Fruit fly (Drosophila melanogaster) whole organism, embryonic: ENCODE measurements around the gene Rbp6.

Experiments used
- Ada2b ChIP-seq: fragments of 200-800 bp; sonication (Bioruptor generic); IDR thresholded peaks from 2 replicates; pipeline ENCODE4 v1.3.6; 2022; ENCODE audit warnings: missing biosample characterization, missing genetic modification characterization
- Atf-2 ChIP-seq: fragments of 200-800 bp; sonication (Bioruptor generic); optimal IDR thresholded peaks from 2 replicates; lab custom pipeline; 2016; ENCODE audit warnings: missing biosample characterization, missing genetic modification characterization
- Atf3 ChIP-seq: fragments of 200-800 bp; sonication (Bioruptor generic); optimal IDR thresholded peaks from 3 replicates; lab custom pipeline; 2016; ENCODE audit warnings: missing biosample characterization, missing genetic modification characterization
- CG10462 ChIP-seq: fragments of 200-800 bp; sonication (Bioruptor generic); optimal IDR thresholded peaks from 2 replicates; lab custom pipeline; 2016; ENCODE audit warnings: missing biosample characterization, missing genetic modification characterization
- CG10565 ChIP-seq: fragments of 200-800 bp; sonication (Bioruptor generic); optimal IDR thresholded peaks from 3 replicates; lab custom pipeline; 2016; ENCODE audit warnings: missing biosample characterization, mild to moderate bottlenecking, missing genetic modification characterization
- CG11085 ChIP-seq: fragments of 200-800 bp; sonication (Bioruptor generic); IDR thresholded peaks from 2 replicates; pipeline ENCODE4 v1.3.6; 2022; ENCODE audit warnings: missing biosample characterization, missing genetic modification characterization
- CG12236 ChIP-seq: fragments of 200-800 bp; sonication (Bioruptor generic); optimal IDR thresholded peaks from 2 replicates; lab custom pipeline; 2016; ENCODE audit warnings: missing biosample characterization, missing genetic modification characterization
- CG13775 ChIP-seq: fragments of 200-800 bp; sonication (Bioruptor generic); optimal IDR thresholded peaks from 3 replicates; lab custom pipeline; 2017; ENCODE audit warnings: missing biosample characterization, mild to moderate bottlenecking, missing genetic modification characterization
- CG14860 ChIP-seq: fragments of 200-800 bp; sonication (Bioruptor generic); IDR thresholded peaks from 3 replicates; pipeline ENCODE4 v1.3.6; 2022; ENCODE audit warnings: missing biosample characterization, missing genetic modification characterization; ENCODE audit not compliant: partially characterized antibody
- CG15696 ChIP-seq: fragments of 200-800 bp; sonication (Bioruptor generic); optimal IDR thresholded peaks from 2 replicates; lab custom pipeline; 2019; ENCODE audit warnings: missing biosample characterization, mild to moderate bottlenecking, missing genetic modification characterization, moderate library complexity
- CG17186 ChIP-seq: fragments of 200-800 bp; sonication (Bioruptor generic); optimal IDR thresholded peaks from 3 replicates; lab custom pipeline; 2017; ENCODE audit warnings: missing biosample characterization, missing genetic modification reagents, missing genetic modification characterization
- CG17802 ChIP-seq: fragments of 200-800 bp; sonication (Bioruptor generic); optimal IDR thresholded peaks from 2 replicates; lab custom pipeline; 2018; ENCODE audit warnings: missing biosample characterization, mild to moderate bottlenecking, missing genetic modification characterization, moderate library complexity
- CG17912 ChIP-seq: fragments of 200-800 bp; sonication (Bioruptor generic); optimal IDR thresholded peaks from 2 replicates; lab custom pipeline; 2018; ENCODE audit warnings: missing biosample characterization, mild to moderate bottlenecking, missing genetic modification characterization
- CG18011 ChIP-seq: fragments of 200-800 bp; sonication (Bioruptor generic); optimal IDR thresholded peaks from 2 replicates; lab custom pipeline; 2017; ENCODE audit warnings: missing biosample characterization, missing genetic modification characterization, mild to moderate bottlenecking, moderate library complexity, missing genotype
- CG18764 ChIP-seq: fragments of 200-800 bp; sonication (Bioruptor generic); optimal IDR thresholded peaks from 3 replicates; lab custom pipeline; 2016; ENCODE audit warnings: missing biosample characterization, missing genetic modification characterization
- CG2889 ChIP-seq: fragments of 200-800 bp; sonication (Bioruptor generic); IDR thresholded peaks from 3 replicates; pipeline ENCODE4 v1.3.6; 2022; ENCODE audit warnings: missing biosample characterization, missing genetic modification characterization
- CG32772 ChIP-seq: fragments of 200-800 bp; sonication (Bioruptor generic); IDR thresholded peaks from 2 replicates; pipeline ENCODE4 v1.3.6; 2022; ENCODE audit warnings: missing biosample characterization, missing genetic modification characterization
- CG4328 ChIP-seq: fragments of 200-800 bp; sonication (Bioruptor generic); optimal IDR thresholded peaks from 3 replicates; lab custom pipeline; 2017; ENCODE audit warnings: missing biosample characterization, missing genetic modification reagents, missing genetic modification characterization
- CG5180 ChIP-seq: fragments of 200-800 bp; sonication (Bioruptor generic); optimal IDR thresholded peaks from 3 replicates; lab custom pipeline; 2017; ENCODE audit warnings: missing biosample characterization, missing genetic modification characterization, mild to moderate bottlenecking, moderate library complexity, missing genetic modification reagents
- CG8089 ChIP-seq: fragments of 200-800 bp; sonication (Bioruptor generic); optimal IDR thresholded peaks from 3 replicates; lab custom pipeline; 2016; ENCODE audit warnings: missing biosample characterization, missing genetic modification characterization
- CG9797 ChIP-seq: fragments of 200-800 bp; sonication (Bioruptor generic); optimal IDR thresholded peaks from 3 replicates; lab custom pipeline; 2018; ENCODE audit warnings: missing biosample characterization, mild to moderate bottlenecking, missing genetic modification characterization
- Deaf1 ChIP-seq: fragments of 200-800 bp; optimal IDR thresholded peaks from 3 replicates; lab custom pipeline; 2019; ENCODE audit warnings: missing biosample characterization, mild to moderate bottlenecking, missing genetic modification characterization, moderate library complexity
- Dll ChIP-seq: fragments of 200-800 bp; sonication (Bioruptor generic); IDR thresholded peaks from 4 replicates; pipeline ENCODE4 v1.3.6; 2022; ENCODE audit warnings: missing biosample characterization, missing genetic modification characterization; ENCODE audit not compliant: partially characterized antibody
- H2.0 ChIP-seq: fragments of 200-800 bp; sonication (Bioruptor generic); IDR thresholded peaks from 2 replicates; pipeline ENCODE4 v1.3.6; 2022; ENCODE audit warnings: missing biosample characterization, missing genetic modification characterization
- Hr78 ChIP-seq, 2 experiments: fragments of 200-800 bp in 1 of 2; fragments of >200 bp in 1 of 2; sonication (Bioruptor generic) in 1 of 2; optimal IDR thresholded peaks; 2 replicates each; lab custom pipeline; 2017 to 2019; ENCODE audit warnings: missing biosample characterization in 2 of 2, missing genetic modification characterization in 2 of 2, mild to moderate bottlenecking in 1 of 2, moderate library complexity in 1 of 2
- Lpt ChIP-seq: fragments of >200 bp; optimal IDR thresholded peaks from 2 replicates; lab custom pipeline; 2018; ENCODE audit warnings: missing biosample characterization, missing genetic modification characterization
- MBD-R2 ChIP-seq: fragments of 200-800 bp; sonication (Bioruptor generic); IDR thresholded peaks from 2 replicates; pipeline ENCODE4 v1.3.6; 2022; ENCODE audit warnings: missing biosample characterization, missing genetic modification characterization
- MESR4 ChIP-seq: fragments of 200-800 bp; sonication (Bioruptor generic); optimal IDR thresholded peaks from 2 replicates; lab custom pipeline; 2018; ENCODE audit warnings: missing biosample characterization, mild to moderate bottlenecking, missing genetic modification characterization, moderate library complexity
- MTF-1 ChIP-seq: fragments of 200-800 bp; sonication (Bioruptor generic); optimal IDR thresholded peaks from 2 replicates; lab custom pipeline; 2018; ENCODE audit warnings: missing biosample characterization, mild to moderate bottlenecking, missing genetic modification characterization, borderline replicate concordance
- Neu2 ChIP-seq: fragments of 200-800 bp; sonication (Bioruptor generic); optimal IDR thresholded peaks from 3 replicates; lab custom pipeline; 2016; ENCODE audit warnings: missing biosample characterization, missing genetic modification characterization, borderline replicate concordance
- Opbp ChIP-seq: fragments of 200-800 bp; sonication (Bioruptor generic); IDR thresholded peaks from 3 replicates; pipeline ENCODE4 v1.3.6; 2022; ENCODE audit warnings: missing biosample characterization, missing genetic modification characterization; ENCODE audit not compliant: partially characterized antibody
- Poxn ChIP-seq: fragments of 200-800 bp; sonication (Bioruptor generic); IDR thresholded peaks from 2 replicates; pipeline ENCODE4 v1.3.6; 2022; ENCODE audit warnings: missing biosample characterization, missing genetic modification characterization
- TFAM ChIP-seq: fragments of 200-800 bp; sonication (Bioruptor generic); optimal IDR thresholded peaks from 2 replicates; lab custom pipeline; 2017; ENCODE audit warnings: missing biosample characterization, missing genetic modification characterization, inconsistent platforms
- Usf ChIP-seq: fragments of 200-800 bp; sonication (Bioruptor generic); optimal IDR thresholded peaks from 2 replicates; lab custom pipeline; 2017; ENCODE audit warnings: missing genotype, missing biosample characterization, missing genetic modification characterization
- ab ChIP-seq: fragments of 200-800 bp; sonication (Bioruptor generic); optimal IDR thresholded peaks from 2 replicates; lab custom pipeline; 2016; ENCODE audit warnings: missing biosample characterization, missing genetic modification characterization
- ci ChIP-seq: fragments of 200-800 bp; sonication (Bioruptor generic); IDR thresholded peaks from 3 replicates; pipeline ENCODE4 v1.3.6; 2022; ENCODE audit warnings: missing biosample characterization, missing genetic modification characterization
- eyg ChIP-seq: fragments of 200-800 bp; sonication (Bioruptor generic); optimal IDR thresholded peaks from 3 replicates; lab custom pipeline; 2016; ENCODE audit warnings: missing biosample characterization, missing genetic modification characterization
- hth ChIP-seq: fragments of >200 bp; optimal IDR thresholded peaks from 2 replicates; lab custom pipeline; 2017; ENCODE audit warnings: inconsistent platforms
- klu ChIP-seq: fragments of 200-800 bp; sonication (Bioruptor generic); IDR thresholded peaks from 2 replicates; pipeline ENCODE4 v1.3.6; 2022; ENCODE audit warnings: missing biosample characterization, missing genetic modification characterization
- lab ChIP-seq: fragments of 200-800 bp; sonication (Bioruptor generic); optimal IDR thresholded peaks from 3 replicates; lab custom pipeline; 2017; ENCODE audit warnings: missing biosample characterization, missing genetic modification characterization, mild to moderate bottlenecking, moderate library complexity, missing genetic modification reagents
- onecut ChIP-seq: fragments of 200-800 bp; sonication (Bioruptor generic); IDR thresholded peaks from 2 replicates; pipeline ENCODE4 v1.3.6; 2022; ENCODE audit warnings: missing biosample characterization, missing genetic modification characterization
- pan ChIP-seq, 4 experiments: fragments of >200 bp in 3 of 4; fragments of 200-800 bp in 1 of 4; sonication (Bioruptor generic) in 1 of 4; optimal IDR thresholded peaks in 3 of 4; IDR thresholded peaks in 1 of 4; 2 replicates each; pipeline versions ENCODE4 v1.3.6 to Lab custom; 2017 to 2022; ENCODE audit warnings: missing biosample characterization in 2 of 4, missing genetic modification characterization in 2 of 4, mixed read lengths in 1 of 4
- rib ChIP-seq: fragments of 200-800 bp; sonication (Bioruptor generic); IDR thresholded peaks from 2 replicates; pipeline ENCODE4 v1.3.6; 2022; ENCODE audit warnings: missing biosample characterization, missing genetic modification characterization
- sens-2 ChIP-seq: fragments of 200-800 bp; sonication (Bioruptor generic); IDR thresholded peaks from 2 replicates; pipeline ENCODE4 v1.3.6; 2022; ENCODE audit warnings: missing biosample characterization, missing genetic modification characterization
- slp2 ChIP-seq: fragments of 200-800 bp; sonication (Bioruptor generic); optimal IDR thresholded peaks from 2 replicates; lab custom pipeline; 2016; ENCODE audit warnings: missing biosample characterization, missing genetic modification characterization
- wek ChIP-seq: fragments of 200-800 bp; sonication (Bioruptor generic); optimal IDR thresholded peaks from 3 replicates; lab custom pipeline; 2018; ENCODE audit warnings: missing biosample characterization, mild to moderate bottlenecking, missing genetic modification characterization, moderate library complexity
- zfh2 ChIP-seq: fragments of 200-800 bp; sonication (Bioruptor generic); optimal IDR thresholded peaks from 2 replicates; lab custom pipeline; 2016; ENCODE audit warnings: missing biosample characterization, missing genetic modification characterization

The Rbp6 gene

dm6 chr3L:17016576-17016917, 221.5 kb downstream of the Rbp6 start (continued):
- TF ChIP-seq sens-2: no peak
- TF ChIP-seq CG10462 (GFP tag; lab: Kevin White, UChicago): no peak
- TF ChIP-seq pan (optimal IDR thresholded peaks at IDR 0.05; lab: Kevin White, UChicago): no peak
- TF ChIP-seq pan (GFP tag; optimal IDR thresholded peaks at IDR 0.05 in 1 of 2, IDR thresholded peaks at IDR 0.05 in 1 of 2): peak in 1 of 2 experiments; percentile 1
- TF ChIP-seq Dll (GFP tag; lab: Robert Waterston, UW): 0 out of 4 replicates have a peak, but pooled peaks have one; percentile 1
- no peak for TF ChIP-seq Neu2 (GFP tag; lab: Kevin White, UChicago)
- TF ChIP-seq CG17912 (GFP tag; lab: Kevin White, UChicago): no peak
- peak; percentile 52 for TF ChIP-seq MESR4
- no peak for TF ChIP-seq CG9797
- TF ChIP-seq H2.0 (GFP tag; lab: Robert Waterston, UW): no peak
- TF ChIP-seq CG18011: no peak
- no peak for TF ChIP-seq rib (GFP tag; lab: Robert Waterston, UW)
- no peak for TF ChIP-seq ab (GFP tag; lab: Kevin White, UChicago)
- TF ChIP-seq MBD-R2: peak; percentile 53
- no peak for TF ChIP-seq wek (GFP tag; lab: Kevin White, UChicago)
- TF ChIP-seq ci (GFP tag; lab: Robert Waterston, UW): peak; percentile 1; the same call in 1 of the 3 replicates
- no peak for TF ChIP-seq hth (lab: Kevin White, UChicago)
- no peak for TF ChIP-seq klu (GFP tag; lab: Robert Waterston, UW)
- TF ChIP-seq Opbp (GFP tag; lab: Robert Waterston, UW): peak; percentile 61; the same call in 1 of the 3 replicates
- TF ChIP-seq Lpt (GFP tag; lab: Kevin White, UChicago): no peak
- TF ChIP-seq, all 482 proteins: peak for 10

- TF ChIP-seq eyg (GFP tag; lab: Kevin White, UChicago) (peak; percentile 7), CG5180 (no peak), CG14860 (GFP tag; lab: Robert Waterston, UW) (no peak; the same call in 2 of the 3 replicates), Atf3 (GFP tag; lab: Kevin White, UChicago) (peak; percentile 19), CG17186 (GFP tag; lab: Kevin White, UChicago) (peak; percentile 12), CG18764 (no peak), Deaf1 (no peak), CG10565 (GFP tag; lab: Kevin White, UChicago) (no peak), CG15696 (tag; lab: Kevin White, UChicago) (peak; percentile 42), TFAM (no peak), lab (GFP tag; lab: Kevin White, UChicago) (no peak), zfh2 (GFP tag; lab: Kevin White, UChicago) (peak; percentile 33), CG11085 (GFP tag; lab: Robert Waterston, UW) (no peak), CG8089 (GFP tag; lab: Kevin White, UChicago) (no peak), Ada2b (GFP tag; lab: Robert Waterston, UW) (0 out of 2 replicates have a peak, but pooled peaks have one; percentile 17), CG13775 (peak; percentile 80), MESR4 (peak; percentile 95), Usf (GFP tag; lab: Kevin White, UChicago) (no peak), CG32772 (GFP tag; lab: Robert Waterston, UW) (peak; percentile 37; the same call in 1 of the 2 replicates), Poxn (no peak), onecut (GFP tag; lab: Robert Waterston, UW) (peak; percentile 17; the same call in 1 of the 2 replicates), Hr78 (GFP tag; optimal IDR thresholded peaks at IDR 0.05; lab: Kevin White, UChicago) (no peak), MTF-1 (GFP tag; lab: Kevin White, UChicago) (peak; percentile 54), Atf-2 (GFP tag; lab: Kevin White, UChicago) (peak; percentile 8), CG4328 (GFP tag; lab: Kevin White, UChicago) (peak; percentile 56), CG2889 (GFP tag; lab: Robert Waterston, UW) (peak; percentile 29; the same call in 1 of the 3 replicates), CG12236 (no peak), CG17802 (peak; percentile 15), slp2 (GFP tag; lab: Kevin White, UChicago) (peak; percentile 18)
These were observed 222.1 kb downstream of the Rbp6 start, which contains the start of the genes CG6664 and CG7728 for dm6 chr3L:17015663-17016575. Gene CG6664, minus strand, starts transcription at chr3L:17016180. Gene CG7728, plus strand, starts transcription at chr3L:17016536.
